Worm (Caenorhabditis elegans) whole organism, young adult: ENCODE results near the gene C16C4.17.

Experiments
- C06A6.2 ChIP-seq: fragments of 200-800 bp; sonication (Bioruptor generic); conservative IDR thresholded peaks from 2 replicates; pipeline ENCODE4 v1.3.6; 2022; ENCODE audit warnings: missing genetic modification characterization, missing compliant biosample characterization
- F52B5.7 ChIP-seq: sonication (generic microtip); optimal IDR thresholded peaks from 2 replicates; lab custom pipeline; 2016; ENCODE audit warnings: mild to moderate bottlenecking, missing genetic modification characterization, missing compliant biosample characterization
- ZK185.1 ChIP-seq: sonication (generic microtip); optimal IDR thresholded peaks from 2 replicates; lab custom pipeline; 2016; ENCODE audit warnings: mild to moderate bottlenecking, missing genetic modification characterization, missing compliant biosample characterization; ENCODE audit not compliant: poor library complexity, severe bottlenecking
- akir-1 ChIP-seq: fragments of 200-800 bp; sonication (Bioruptor generic); optimal IDR thresholded peaks from 2 replicates; lab custom pipeline; 2018; ENCODE audit warnings: mild to moderate bottlenecking, missing genetic modification characterization, moderate library complexity, missing compliant biosample characterization
- ama-1 ChIP-seq, 3 experiments: fragments of 150-350 bp in 1 of 3; sonication (generic microtip) in 2 of 3; optimal IDR thresholded peaks; 2 replicates each; lab custom pipeline; 2014 to 2018; ENCODE audit warnings: missing biosample characterization in 2 of 3, missing genetic modification characterization in 2 of 3, missing genetic modification reagents in 2 of 3
- aptf-2 ChIP-seq: fragments of 200-800 bp; sonication (Bioruptor generic); conservative IDR thresholded peaks from 2 replicates; pipeline ENCODE4 v1.3.6; 2022; ENCODE audit warnings: missing genetic modification reagents, missing genetic modification characterization, missing compliant biosample characterization
- athp-1 ChIP-seq: sonication (generic microtip); optimal IDR thresholded peaks from 2 replicates; lab custom pipeline; 2017; ENCODE audit warnings: mild to moderate bottlenecking, missing genetic modification characterization, missing compliant biosample characterization
- attf-5 ChIP-seq: fragments of 200-800 bp; sonication (Bioruptor generic); optimal IDR thresholded peaks from 2 replicates; lab custom pipeline; 2018; ENCODE audit warnings: mild to moderate bottlenecking, missing genetic modification characterization, missing compliant biosample characterization
- bed-1 ChIP-seq: fragments of 200-800 bp; sonication (Bioruptor generic); IDR thresholded peaks from 2 replicates; pipeline ENCODE4 v1.3.6; 2022; ENCODE audit warnings: missing genetic modification reagents, missing genetic modification characterization, missing compliant biosample characterization
- cebp-1 ChIP-seq, 2 experiments: fragments of 200-800 bp in 1 of 2; sonication (Bioruptor generic) in 1 of 2; sonication (generic microtip) in 1 of 2; IDR thresholded peaks in 1 of 2; optimal IDR thresholded peaks in 1 of 2; 2 replicates each; pipeline versions ENCODE4 v1.3.6 to Lab custom; 2017 to 2022; ENCODE audit warnings: missing compliant biosample characterization in 2 of 2, missing genetic modification characterization in 2 of 2, mild to moderate bottlenecking in 1 of 2, missing genetic modification reagents in 1 of 2, moderate library complexity in 1 of 2
- ceh-100 ChIP-seq: fragments of 200-800 bp; sonication (Bioruptor generic); IDR thresholded peaks from 2 replicates; pipeline ENCODE4 v1.3.6; 2022; ENCODE audit warnings: missing genetic modification reagents, missing genetic modification characterization, missing compliant biosample characterization
- ceh-58 ChIP-seq: fragments of 200-800 bp; sonication (Bioruptor generic); IDR thresholded peaks from 2 replicates; pipeline ENCODE4 v1.3.6; 2022; ENCODE audit warnings: missing genetic modification characterization, missing compliant biosample characterization
- hmg-20 ChIP-seq: fragments of 200-800 bp; sonication (Bioruptor generic); IDR thresholded peaks from 2 replicates; pipeline ENCODE4 v1.3.6; 2022; ENCODE audit warnings: missing genetic modification reagents, missing genetic modification characterization, missing compliant biosample characterization
- madf-10 ChIP-seq: sonication (generic microtip); optimal IDR thresholded peaks from 2 replicates; lab custom pipeline; 2016; ENCODE audit warnings: mild to moderate bottlenecking, missing genetic modification characterization, missing compliant biosample characterization
- mcd-1 ChIP-seq: fragments of 200-800 bp; sonication (Bioruptor generic); IDR thresholded peaks from 2 replicates; pipeline ENCODE4 v1.3.6; 2022; ENCODE audit warnings: missing genetic modification reagents, missing genetic modification characterization, missing compliant biosample characterization
- mel-28 ChIP-seq: sonication (generic microtip); optimal IDR thresholded peaks from 2 replicates; lab custom pipeline; 2016; ENCODE audit warnings: borderline replicate concordance, mild to moderate bottlenecking, missing genetic modification characterization, missing compliant biosample characterization
- nfya-2 ChIP-seq: fragments of 200-800 bp; sonication (Bioruptor generic); IDR thresholded peaks from 2 replicates; pipeline ENCODE4 v1.3.6; 2022; ENCODE audit warnings: missing genetic modification reagents, missing genetic modification characterization, missing compliant biosample characterization
- nhr-120 ChIP-seq: fragments of 200-800 bp; sonication (Bioruptor generic); IDR thresholded peaks from 2 replicates; pipeline ENCODE4 v1.3.6; 2022; ENCODE audit warnings: missing genetic modification characterization, missing compliant biosample characterization
- pbrm-1 ChIP-seq: fragments of 200-800 bp; sonication (Bioruptor generic); IDR thresholded peaks from 2 replicates; pipeline ENCODE4 v1.3.6; 2022; ENCODE audit warnings: missing genetic modification reagents, missing genetic modification characterization, missing compliant biosample characterization
- pha-4 ChIP-seq: fragments of 150-350 bp; sonication (generic microtip); optimal IDR thresholded peaks from 2 replicates; lab custom pipeline; 2014; ENCODE audit warnings: missing biosample characterization, missing genetic modification reagents, missing genetic modification characterization
- rcor-1 ChIP-seq: fragments of 200-800 bp; sonication (Bioruptor generic); IDR thresholded peaks from 2 replicates; pipeline ENCODE4 v1.3.6; 2022; ENCODE audit warnings: missing genetic modification reagents, missing genetic modification characterization, missing compliant biosample characterization
- rec-8 ChIP-seq, 2 experiments: sonication (generic microtip); optimal IDR thresholded peaks; 2 replicates each; lab custom pipeline; 2016; ENCODE audit warnings: mild to moderate bottlenecking in 2 of 2, missing genetic modification characterization in 2 of 2, missing genetic modification reagents in 2 of 2, missing genotype in 2 of 2, missing biosample characterization in 1 of 2, missing compliant biosample characterization in 1 of 2, moderate library complexity in 1 of 2
- snpc-1.3 ChIP-seq: sonication (generic microtip); optimal IDR thresholded peaks from 2 replicates; lab custom pipeline; 2017; ENCODE audit warnings: missing genetic modification characterization, mild to moderate bottlenecking, missing compliant biosample characterization, antibody characterized with exemption, moderate library complexity, missing genotype, missing genetic modification reagents; ENCODE audit not compliant: insufficient read depth
- snpc-3.4 ChIP-seq: sonication (generic microtip); optimal IDR thresholded peaks from 2 replicates; lab custom pipeline; 2017; ENCODE audit warnings: missing genetic modification characterization, mild to moderate bottlenecking, missing compliant biosample characterization, antibody characterized with exemption, moderate library complexity, missing genotype, missing genetic modification reagents
- sptf-2 ChIP-seq: fragments of 200-800 bp; sonication (Bioruptor generic); optimal IDR thresholded peaks from 2 replicates; lab custom pipeline; 2018; ENCODE audit warnings: mild to moderate bottlenecking, missing genetic modification characterization, missing compliant biosample characterization
- tlf-1 ChIP-seq: fragments of 200-800 bp; sonication (Bioruptor generic); optimal IDR thresholded peaks from 2 replicates; lab custom pipeline; 2018; ENCODE audit warnings: mild to moderate bottlenecking, missing genetic modification characterization, missing compliant biosample characterization
- unc-130 ChIP-seq: sonication (generic microtip); optimal IDR thresholded peaks from 2 replicates; lab custom pipeline; 2016; ENCODE audit warnings: missing genetic modification reagents, missing genetic modification characterization, missing compliant biosample characterization
- unc-62 ChIP-seq: fragments of 150-350 bp; optimal IDR thresholded peaks from 2 replicates; lab custom pipeline; 2014; ENCODE audit warnings: missing biosample characterization, missing genetic modification reagents, missing genetic modification characterization
- ztf-18 ChIP-seq: sonication (generic microtip); optimal IDR thresholded peaks from 2 replicates; lab custom pipeline; 2016; ENCODE audit warnings: missing genotype, mild to moderate bottlenecking, missing genetic modification characterization, missing compliant biosample characterization
- ztf-25 ChIP-seq: fragments of 200-800 bp; sonication (Bioruptor generic); IDR thresholded peaks from 2 replicates; pipeline ENCODE4 v1.3.6; 2022; ENCODE audit warnings: missing genetic modification reagents, missing genetic modification characterization, missing compliant biosample characterization
- ztf-6 ChIP-seq: fragments of 200-800 bp; sonication (Bioruptor generic); IDR thresholded peaks from 2 replicates; pipeline ENCODE4 v1.3.6; 2022; ENCODE audit warnings: missing genetic modification reagents, missing genetic modification characterization, missing compliant biosample characterization

The C16C4.17 gene

ce11 chrII:1878663-1879062, 14.3 kb downstream of the C16C4.17 start, which contains the start of gene math-16:
Gene math-16 (minus strand): TSS chrII:1878763.
- TF ChIP-seq snpc-1.3 (tag; lab: Kevin White, UChicago) = no peak
- TF ChIP-seq akir-1 (GFP tag; lab: Kevin White, UChicago) = no peak
- TF ChIP-seq C06A6.2 = no peak
- no peak for TF ChIP-seq rcor-1 (GFP tag; lab: Robert Waterston, UW)
- TF ChIP-seq aptf-2 (GFP tag; lab: Robert Waterston, UW) = no peak

ce11 chrII:1882705-1883104, 18.3 kb downstream of the C16C4.17 start, which contains the start of gene math-5:
Gene math-5 (minus strand): TSS chrII:1882805.
- TF ChIP-seq unc-130 = no peak
- TF ChIP-seq ceh-58 (GFP tag; lab: Robert Waterston, UW) = no peak
- TF ChIP-seq ztf-25 (GFP tag; lab: Robert Waterston, UW) = no peak
- no peak for TF ChIP-seq ztf-6 (GFP tag; lab: Robert Waterston, UW)
- no peak for TF ChIP-seq madf-10
- no peak for TF ChIP-seq ama-1 (optimal IDR thresholded peaks at IDR 0.05; lab: Kevin White, UChicago)
- TF ChIP-seq ama-1 (GFP tag; optimal IDR thresholded peaks at IDR 0.05; lab: Kevin White, UChicago) = no peak
- no peak for TF ChIP-seq nhr-120 (GFP tag; lab: Robert Waterston, UW)
- TF ChIP-seq hmg-20 (GFP tag; lab: Robert Waterston, UW) = no peak
- no peak for TF ChIP-seq snpc-1.3 (tag; lab: Kevin White, UChicago)
- TF ChIP-seq, all 124 proteins: peak for 0

ce11 chrII:1884635-1885034, 20.3 kb downstream of the C16C4.17 start, which contains the start of gene math-6:
Gene math-6 (minus strand): TSS chrII:1884735.
- TF ChIP-seq mcd-1 (GFP tag; lab: Robert Waterston, UW) = no peak
- no peak for TF ChIP-seq rec-8 (tag; optimal IDR thresholded peaks at IDR 0.05; lab: Kevin White, UChicago)
- no peak for TF ChIP-seq attf-5
- no peak for TF ChIP-seq hmg-20 (GFP tag; lab: Robert Waterston, UW)
- no peak for TF ChIP-seq ztf-18 (tag; lab: Kevin White, UChicago)
- TF ChIP-seq tlf-1 = no peak
- no peak for TF ChIP-seq mel-28 (tag; lab: Kevin White, UChicago)
- no peak for TF ChIP-seq cebp-1 (GFP tag; IDR thresholded peaks at IDR 0.05; lab: Robert Waterston, UW)
- no peak for TF ChIP-seq cebp-1 (tag; optimal IDR thresholded peaks at IDR 0.05; lab: Kevin White, UChicago)
- TF ChIP-seq ZK185.1 (tag; lab: Kevin White, UChicago) = no peak
- TF ChIP-seq sptf-2 (GFP tag; lab: Kevin White, UChicago) = no peak
- no peak for TF ChIP-seq snpc-3.4

- TF ChIP-seq bed-1 (GFP tag; lab: Robert Waterston, UW) (no peak), snpc-3.4 (no peak), ZK185.1 (tag; lab: Kevin White, UChicago) (no peak), F52B5.7 (no peak), pbrm-1 (GFP tag; lab: Robert Waterston, UW) (no peak), ceh-100 (GFP tag; lab: Robert Waterston, UW) (no peak), unc-62 (GFP tag; lab: Kevin White, UChicago) (no peak), pha-4 (tag; lab: Kevin White, UChicago) (no peak), athp-1 (tag; lab: Kevin White, UChicago) (no peak), nfya-2 (GFP tag; lab: Robert Waterston, UW) (no peak)
Measured at ce11 chrII:1886379-1886778, 22.0 kb downstream of the C16C4.17 start, which contains the start of gene math-7. Gene math-7 (minus strand): TSS chrII:1886479.
